Worm (Caenorhabditis elegans) whole organism, mixed stage, embryonic: Measurements from ENCODE around the gene nhr-131.

Experiments used
- M03D4.4 ChIP-seq: sonication (generic microtip); optimal IDR thresholded peaks from 2 replicates; lab custom pipeline; 2017; ENCODE audit warnings: mild to moderate bottlenecking, missing genetic modification characterization, missing compliant biosample characterization
- bed-3 ChIP-seq: fragments of 200-800 bp; sonication (Bioruptor generic); optimal IDR thresholded peaks from 3 replicates; lab custom pipeline; 2018; ENCODE audit warnings: mild to moderate bottlenecking, missing genetic modification characterization, moderate library complexity, missing compliant biosample characterization
- blmp-1 ChIP-seq: fragments of 150-350 bp; optimal IDR thresholded peaks from 2 replicates; lab custom pipeline; 2014; ENCODE audit warnings: missing biosample characterization, missing genetic modification characterization
- ceh-39 ChIP-seq: fragments of 150-350 bp; optimal IDR thresholded peaks from 2 replicates; lab custom pipeline; 2014; ENCODE audit warnings: missing biosample characterization, missing genetic modification characterization
- ceh-83 ChIP-seq: fragments of 200-800 bp; sonication (Bioruptor generic); optimal IDR thresholded peaks from 2 replicates; lab custom pipeline; 2018; ENCODE audit warnings: mild to moderate bottlenecking, missing genetic modification characterization, missing compliant biosample characterization
- ces-1 ChIP-seq: fragments of 150-350 bp; optimal IDR thresholded peaks from 2 replicates; lab custom pipeline; 2014; ENCODE audit warnings: missing biosample characterization, missing genetic modification reagents, missing genetic modification characterization
- drap-1 ChIP-seq: fragments of 200-800 bp; sonication (Bioruptor generic); optimal IDR thresholded peaks from 3 replicates; lab custom pipeline; 2018; ENCODE audit warnings: mild to moderate bottlenecking, missing genetic modification characterization, missing compliant biosample characterization
- elt-1 ChIP-seq: sonication (generic microtip); optimal IDR thresholded peaks from 2 replicates; lab custom pipeline; 2017; ENCODE audit warnings: missing genetic modification characterization, mild to moderate bottlenecking, missing compliant biosample characterization, antibody characterized with exemption, moderate library complexity, borderline replicate concordance; ENCODE audit not compliant: insufficient read depth
- elt-3 ChIP-seq: fragments of 150-350 bp; optimal IDR thresholded peaks from 2 replicates; lab custom pipeline; 2014; ENCODE audit warnings: missing biosample characterization, missing genetic modification characterization
- flh-1 ChIP-seq: fragments of 200-800 bp; sonication (Bioruptor generic); optimal IDR thresholded peaks from 2 replicates; lab custom pipeline; 2018; ENCODE audit warnings: mild to moderate bottlenecking, missing genetic modification characterization, moderate library complexity, missing compliant biosample characterization
- ham-2 ChIP-seq: fragments of 200-800 bp; sonication (Bioruptor generic); optimal IDR thresholded peaks from 2 replicates; lab custom pipeline; 2018; ENCODE audit warnings: mild to moderate bottlenecking, missing genetic modification characterization, missing compliant biosample characterization
- lin-32 ChIP-seq: fragments of 200-800 bp; sonication (Bioruptor generic); optimal IDR thresholded peaks from 2 replicates; lab custom pipeline; 2018; ENCODE audit warnings: mild to moderate bottlenecking, missing genetic modification characterization, missing compliant biosample characterization
- lsy-2 ChIP-seq: fragments of 150-350 bp; optimal IDR thresholded peaks from 2 replicates; lab custom pipeline; 2014; ENCODE audit warnings: missing biosample characterization, missing genetic modification characterization
- mab-5 ChIP-seq: fragments of 150-350 bp; optimal IDR thresholded peaks from 2 replicates; lab custom pipeline; 2014; ENCODE audit warnings: missing biosample characterization, missing genetic modification characterization
- mep-1 ChIP-seq: fragments of 150-350 bp; optimal IDR thresholded peaks from 2 replicates; lab custom pipeline; 2017; ENCODE audit warnings: missing biosample characterization, missing genetic modification reagents, missing genetic modification characterization, inconsistent platforms
- mls-2 ChIP-seq: sonication (generic microtip); optimal IDR thresholded peaks from 2 replicates; lab custom pipeline; 2016; ENCODE audit warnings: mild to moderate bottlenecking, missing genetic modification characterization, moderate library complexity, missing compliant biosample characterization
- nhr-12 ChIP-seq: fragments of 150-350 bp; optimal IDR thresholded peaks from 2 replicates; lab custom pipeline; 2014; ENCODE audit warnings: missing biosample characterization, missing genetic modification characterization
- nhr-2 ChIP-seq: fragments of 150-350 bp; optimal IDR thresholded peaks from 2 replicates; lab custom pipeline; 2014; ENCODE audit warnings: missing biosample characterization, missing genetic modification characterization
- nhr-237 ChIP-seq: fragments of 150-350 bp; optimal IDR thresholded peaks from 2 replicates; lab custom pipeline; 2014; ENCODE audit warnings: missing biosample characterization, missing genetic modification characterization
- nhr-28 ChIP-seq: fragments of 150-350 bp; optimal IDR thresholded peaks from 2 replicates; lab custom pipeline; 2014; ENCODE audit warnings: missing biosample characterization, missing genetic modification characterization
- nhr-76 ChIP-seq: sonication (generic microtip); optimal IDR thresholded peaks from 2 replicates; lab custom pipeline; 2017; ENCODE audit warnings: missing biosample characterization, missing genetic modification characterization
- pha-4 ChIP-seq: fragments of 150-350 bp; optimal IDR thresholded peaks from 2 replicates; lab custom pipeline; 2018; ENCODE audit warnings: missing biosample characterization, missing genetic modification reagents, missing genetic modification characterization
- sem-2 ChIP-seq: fragments of 200-800 bp; sonication (Bioruptor generic); optimal IDR thresholded peaks from 2 replicates; lab custom pipeline; 2018; ENCODE audit warnings: mild to moderate bottlenecking, missing genetic modification characterization, missing compliant biosample characterization
- snpc-4 ChIP-seq: fragments of 150-350 bp; optimal IDR thresholded peaks from 2 replicates; lab custom pipeline; 2014; ENCODE audit warnings: missing biosample characterization, missing genetic modification characterization
- sptf-1 ChIP-seq: sonication (generic microtip); optimal IDR thresholded peaks from 2 replicates; lab custom pipeline; 2017; ENCODE audit warnings: mild to moderate bottlenecking, missing genetic modification characterization, moderate library complexity, missing compliant biosample characterization
- tbx-8 ChIP-seq: fragments of 200-800 bp; sonication (Bioruptor generic); optimal IDR thresholded peaks from 2 replicates; lab custom pipeline; 2018; ENCODE audit warnings: mild to moderate bottlenecking, missing genetic modification characterization, moderate library complexity, missing compliant biosample characterization
- unc-62 ChIP-seq: fragments of 150-350 bp; optimal IDR thresholded peaks from 2 replicates; lab custom pipeline; 2014; ENCODE audit warnings: missing biosample characterization, missing genetic modification reagents, missing genetic modification characterization
- ztf-11 ChIP-seq: fragments of 150-350 bp; optimal IDR thresholded peaks from 2 replicates; lab custom pipeline; 2014; ENCODE audit warnings: missing biosample characterization, missing genetic modification characterization

Gene nhr-131

DNA sequence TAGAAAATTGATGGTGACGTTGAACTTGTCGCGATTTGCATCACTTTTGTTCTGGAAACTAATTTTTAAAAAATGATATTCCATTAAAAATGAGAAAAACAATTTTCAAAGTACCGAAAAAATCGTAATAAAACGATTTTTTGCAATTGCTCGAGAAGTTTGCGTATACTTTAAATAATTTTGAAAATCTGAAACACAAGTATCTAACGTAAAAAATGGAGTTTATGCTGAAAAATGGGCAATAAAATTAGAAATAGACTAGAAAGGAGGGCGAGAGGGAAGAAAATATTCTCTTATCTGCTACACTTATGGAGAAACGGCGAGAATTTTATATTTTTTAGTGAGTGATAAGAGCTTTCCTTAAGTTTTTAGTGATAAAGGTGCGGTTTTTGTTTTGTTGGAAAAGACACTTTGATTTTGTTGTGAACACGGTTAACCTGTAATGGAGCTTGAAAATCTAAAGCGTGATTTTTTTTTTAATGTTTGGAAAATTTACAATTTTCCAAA lies 10.8 kb upstream of the nhr-131 start, which contains the start of gene nhr-130:
TSS of gene nhr-130 (minus strand) at position 51 of the 507 bp plus-strand sequence.
- no peak for TF ChIP-seq sem-2 (GFP tag; lab: Kevin White, UChicago)
- TF ChIP-seq blmp-1 (tag; lab: Kevin White, UChicago) = no peak
- no peak for TF ChIP-seq unc-62 (GFP tag; lab: Kevin White, UChicago)
- TF ChIP-seq nhr-2 (tag; lab: Kevin White, UChicago) = no peak
- TF ChIP-seq snpc-4 (tag; lab: Kevin White, UChicago) = no peak
- no peak for TF ChIP-seq nhr-237
- no peak for TF ChIP-seq mep-1 (tag; lab: Kevin White, UChicago)

DNA sequence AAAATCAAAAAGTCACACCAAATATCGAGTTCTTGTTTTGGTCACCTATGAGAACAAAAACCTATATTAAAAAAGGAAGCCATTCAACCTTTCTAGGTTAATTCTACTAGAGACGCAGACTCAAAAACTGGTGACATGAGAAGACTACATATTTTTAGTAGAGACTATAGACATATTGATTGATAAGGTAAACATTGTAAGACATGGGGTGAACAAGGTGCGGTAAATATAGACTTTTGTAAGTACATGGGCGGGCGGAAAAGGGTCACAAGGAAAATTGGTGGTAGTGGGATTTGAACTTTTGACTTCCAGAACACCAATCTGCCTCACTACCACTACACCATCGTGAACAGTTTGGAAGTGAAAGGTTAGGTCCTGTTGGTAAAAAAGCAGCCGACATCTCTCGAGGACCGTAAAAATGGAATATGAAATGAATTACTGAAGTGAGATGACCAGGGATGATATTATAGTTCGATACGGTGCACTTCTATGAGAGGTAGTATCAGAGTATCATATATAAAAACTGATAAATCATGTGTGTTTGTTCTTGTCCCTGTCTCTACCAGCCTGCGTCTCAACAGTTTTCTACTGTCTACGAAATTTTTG lies 9.8 kb upstream of the nhr-131 start, which contains the start of gene nhr-212:
TSS of gene nhr-212 (plus strand) at position 573 of the 606 bp plus-strand sequence.
- TF ChIP-seq ces-1 (GFP tag; lab: Kevin White, UChicago) = no peak
- TF ChIP-seq unc-62 (GFP tag; lab: Kevin White, UChicago) = no peak
- no peak for TF ChIP-seq elt-1
- no peak for TF ChIP-seq nhr-2 (tag; lab: Kevin White, UChicago)
- no peak for TF ChIP-seq sptf-1
- TF ChIP-seq mls-2 (tag; lab: Kevin White, UChicago) = no peak
- peak; percentile 6 for TF ChIP-seq pha-4 (tag; lab: Kevin White, UChicago)

DNA sequence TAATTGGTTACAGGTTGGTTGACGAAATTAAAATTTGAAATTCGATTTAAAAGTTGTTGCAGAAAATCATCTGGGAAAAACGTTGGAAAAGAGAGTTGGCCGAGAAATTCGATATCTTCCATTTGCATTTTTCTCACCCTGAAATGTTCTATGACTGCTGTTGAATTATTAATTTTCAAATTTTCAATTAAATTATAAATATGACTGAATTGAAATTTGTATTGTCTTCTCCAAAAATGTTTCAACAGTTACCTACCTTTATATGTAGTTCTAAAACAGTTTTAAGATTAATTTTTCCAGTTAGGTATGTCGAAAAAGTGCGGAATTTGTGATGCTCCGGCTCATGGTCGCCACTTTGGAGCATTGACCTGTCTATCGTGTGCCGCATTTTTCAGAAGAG lies 7.5 kb upstream of the nhr-131 start, which contains the start of gene nhr-211:
TSS of gene nhr-211 (plus strand) at position 301 of the 400 bp plus-strand sequence.
- TF ChIP-seq mep-1 (tag; lab: Kevin White, UChicago) = no peak
- no peak for TF ChIP-seq pha-4 (tag; lab: Kevin White, UChicago)
- TF ChIP-seq snpc-4 (tag; lab: Kevin White, UChicago) = no peak
- no peak for TF ChIP-seq ceh-83 (GFP tag; lab: Kevin White, UChicago)
- TF ChIP-seq ztf-11 (tag; lab: Kevin White, UChicago) = no peak
- no peak for TF ChIP-seq unc-62 (GFP tag; lab: Kevin White, UChicago)
- no peak for TF ChIP-seq nhr-12 (tag; lab: Kevin White, UChicago)
- TF ChIP-seq sptf-1 = no peak
- TF ChIP-seq lsy-2 (tag; lab: Kevin White, UChicago) = no peak
- no peak for TF ChIP-seq nhr-2 (tag; lab: Kevin White, UChicago)
- no peak for TF ChIP-seq bed-3 (GFP tag; lab: Kevin White, UChicago)
- TF ChIP-seq mab-5 (tag; lab: Kevin White, UChicago) = no peak
- no peak for TF ChIP-seq elt-3 (tag; lab: Kevin White, UChicago)
- no peak for TF ChIP-seq blmp-1 (tag; lab: Kevin White, UChicago)
- no peak for TF ChIP-seq ham-2 (GFP tag; lab: Kevin White, UChicago)
- TF ChIP-seq ceh-39 (tag; lab: Kevin White, UChicago) = no peak
- TF ChIP-seq elt-1 = no peak
- no peak for TF ChIP-seq drap-1
- TF ChIP-seq, all 35 proteins: peak for 0

DNA sequence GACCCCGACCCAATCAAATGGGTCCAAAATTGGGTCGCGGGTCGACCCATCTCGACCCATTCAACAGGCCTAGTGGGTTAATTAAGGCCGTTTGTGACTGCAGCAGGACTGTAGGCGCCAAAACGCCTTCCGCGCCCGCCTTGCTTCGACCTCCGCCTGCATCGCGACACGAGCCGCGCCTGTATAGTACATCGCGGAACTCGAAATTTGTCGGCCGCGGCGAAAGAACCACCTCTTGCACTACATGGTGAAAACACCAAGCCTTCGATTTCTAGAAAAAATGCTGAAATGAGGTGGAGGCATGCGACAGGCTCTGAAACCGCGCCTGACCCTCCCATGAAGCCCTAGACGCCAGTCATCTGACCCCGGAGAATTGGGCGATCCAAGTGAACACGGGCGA lies 6.2 kb upstream of the nhr-131 start:
- TF ChIP-seq nhr-237 = no peak
- TF ChIP-seq snpc-4 (tag; lab: Kevin White, UChicago) = no peak
- TF ChIP-seq sptf-1 = no peak
- TF ChIP-seq tbx-8 = no peak
- TF ChIP-seq bed-3 (GFP tag; lab: Kevin White, UChicago) = no peak
- TF ChIP-seq mep-1 (tag; lab: Kevin White, UChicago) = no peak
- TF ChIP-seq blmp-1 (tag; lab: Kevin White, UChicago) = no peak
- TF ChIP-seq ces-1 (GFP tag; lab: Kevin White, UChicago) = no peak
- no peak for TF ChIP-seq nhr-2 (tag; lab: Kevin White, UChicago)
- TF ChIP-seq ceh-39 (tag; lab: Kevin White, UChicago) = no peak
- no peak for TF ChIP-seq nhr-28 (tag; lab: Kevin White, UChicago)
- TF ChIP-seq lsy-2 (tag; lab: Kevin White, UChicago) = no peak

DNA sequence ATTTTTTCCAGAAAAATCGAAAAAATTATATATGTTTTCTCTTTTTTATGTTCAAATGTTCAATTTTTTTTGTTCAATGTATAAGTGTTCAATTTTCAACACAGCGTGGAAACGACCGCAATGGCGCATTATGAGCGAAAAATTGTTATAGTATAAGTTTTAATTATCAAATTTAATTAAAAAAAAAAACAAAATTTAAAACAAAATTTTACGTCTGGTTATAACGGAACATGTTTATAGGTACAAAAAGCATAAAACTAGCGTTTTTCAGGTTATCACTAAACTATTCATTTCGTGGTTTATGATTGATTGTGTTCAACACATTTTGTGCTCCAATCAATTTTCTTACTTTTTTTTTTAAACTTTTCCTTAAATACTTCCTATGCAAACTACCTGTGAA lies 4.8 kb upstream of the nhr-131 start, which contains the start of gene nhr-106:
TSS of gene nhr-106 (plus strand) at position 301 of the 400 bp plus-strand sequence.
- TF ChIP-seq sptf-1 (no peak), mab-5 (tag; lab: Kevin White, UChicago) (no peak), lin-32 (GFP tag; lab: Kevin White, UChicago) (no peak), drap-1 (no peak), M03D4.4 (no peak), mep-1 (tag; lab: Kevin White, UChicago) (no peak), flh-1 (GFP tag; lab: Kevin White, UChicago) (no peak), nhr-76 (tag; lab: Kevin White, UChicago) (no peak), nhr-237 (no peak), ceh-83 (GFP tag; lab: Kevin White, UChicago) (no peak), sem-2 (GFP tag; lab: Kevin White, UChicago) (no peak), nhr-28 (tag; lab: Kevin White, UChicago) (no peak), elt-1 (no peak), elt-3 (tag; lab: Kevin White, UChicago) (no peak), ceh-39 (tag; lab: Kevin White, UChicago) (no peak)
